Worm (Caenorhabditis elegans) whole organism, L4 larva: ENCODE data around the gene clec-217.

Experiments used
- F10B5.3 ChIP-seq: sonication (generic microtip); optimal IDR thresholded peaks from 2 replicates; lab custom pipeline; 2016; ENCODE audit warnings: mild to moderate bottlenecking, missing genetic modification characterization, missing compliant biosample characterization
- F26F4.8 ChIP-seq: fragments of 200-800 bp; sonication (Bioruptor generic); conservative IDR thresholded peaks from 2 replicates; pipeline ENCODE4 v1.3.6; 2022; ENCODE audit warnings: missing genetic modification characterization, missing compliant biosample characterization
- F49E8.2 ChIP-seq: sonication (generic microtip); optimal IDR thresholded peaks from 2 replicates; lab custom pipeline; 2016; ENCODE audit warnings: missing compliant biosample characterization, mild to moderate bottlenecking, missing genetic modification characterization, borderline replicate concordance
- R02D3.7 ChIP-seq: fragments of 150-350 bp; sonication (generic microtip); optimal IDR thresholded peaks from 3 replicates; lab custom pipeline; 2014; ENCODE audit warnings: missing biosample characterization, missing genetic modification characterization
- T20F7.1 ChIP-seq: fragments of 200-800 bp; sonication (Bioruptor generic); optimal IDR thresholded peaks from 2 replicates; lab custom pipeline; 2018; ENCODE audit warnings: mild to moderate bottlenecking, missing genetic modification characterization, missing compliant biosample characterization
- Y48G9A.11 ChIP-seq: fragments of 200-800 bp; sonication (Bioruptor generic); IDR thresholded peaks from 2 replicates; pipeline ENCODE4 v1.3.6; 2022; ENCODE audit warnings: missing genetic modification reagents, missing genetic modification characterization, missing compliant biosample characterization
- ZK337.2 ChIP-seq: fragments of 200-800 bp; sonication (Bioruptor generic); IDR thresholded peaks from 2 replicates; pipeline ENCODE4 v1.3.6; 2022; ENCODE audit warnings: missing genetic modification reagents, missing genetic modification characterization, missing compliant biosample characterization
- aha-1 ChIP-seq: fragments of 150-350 bp; peaks from one replicate; lab custom pipeline; 2014; ENCODE audit warnings: missing biosample characterization, missing genetic modification characterization
- ama-1 ChIP-seq: fragments of 150-350 bp; optimal IDR thresholded peaks from 2 replicates; lab custom pipeline; 2014; ENCODE audit warnings: inconsistent platforms, mixed read lengths
- ceh-28 ChIP-seq: fragments of 150-350 bp; optimal IDR thresholded peaks from 2 replicates; lab custom pipeline; 2014; ENCODE audit warnings: missing biosample characterization, missing genetic modification reagents, missing genetic modification characterization
- cey-2 ChIP-seq: sonication (generic microtip); optimal IDR thresholded peaks from 3 replicates; lab custom pipeline; 2017; ENCODE audit warnings: missing genetic modification characterization, mild to moderate bottlenecking, missing compliant biosample characterization, antibody characterized with exemption, borderline replicate concordance; ENCODE audit not compliant: insufficient read depth
- daf-16 ChIP-seq, 3 experiments: sonication (generic microtip); optimal IDR thresholded peaks; 2 replicates each; lab custom pipeline; 2016 to 2017; ENCODE audit warnings: missing genetic modification characterization in 3 of 3, missing genetic modification reagents in 3 of 3, mild to moderate bottlenecking in 2 of 3, missing compliant biosample characterization in 2 of 3, missing biosample characterization in 1 of 3, moderate library complexity in 1 of 3
- daf-19 ChIP-seq: fragments of 200-800 bp; sonication (Bioruptor generic); conservative IDR thresholded peaks from 2 replicates; pipeline ENCODE4 v1.3.6; 2022; ENCODE audit warnings: missing genetic modification characterization, missing compliant biosample characterization
- daf-8 ChIP-seq: fragments of 200-800 bp; sonication (Bioruptor generic); IDR thresholded peaks from 2 replicates; pipeline ENCODE4 v1.3.6; 2022; ENCODE audit warnings: missing genetic modification characterization, missing compliant biosample characterization
- duxl-1 ChIP-seq: sonication (generic microtip); optimal IDR thresholded peaks from 2 replicates; lab custom pipeline; 2016; ENCODE audit warnings: mild to moderate bottlenecking, missing genetic modification characterization, moderate library complexity, missing compliant biosample characterization; ENCODE audit not compliant: poor library complexity
- hlh-11 ChIP-seq: fragments of 200-800 bp; sonication (Bioruptor generic); optimal IDR thresholded peaks from 2 replicates; lab custom pipeline; 2018; ENCODE audit warnings: mild to moderate bottlenecking, missing genetic modification characterization, missing compliant biosample characterization
- hlh-30 ChIP-seq: sonication (generic microtip); optimal IDR thresholded peaks from 2 replicates; lab custom pipeline; 2017; ENCODE audit warnings: antibody characterized with exemption, mild to moderate bottlenecking, missing genetic modification characterization, missing compliant biosample characterization; ENCODE audit not compliant: insufficient read depth
- lin-13 ChIP-seq: fragments of 150-350 bp; optimal IDR thresholded peaks from 2 replicates; lab custom pipeline; 2014; ENCODE audit warnings: missing biosample characterization, missing genetic modification reagents, missing genetic modification characterization
- lir-3 ChIP-seq: sonication (generic microtip); optimal IDR thresholded peaks from 2 replicates; lab custom pipeline; 2016; ENCODE audit warnings: mild to moderate bottlenecking, missing genetic modification characterization, missing compliant biosample characterization
- mdt-29 ChIP-seq: fragments of 200-800 bp; sonication (Bioruptor generic); IDR thresholded peaks from 2 replicates; pipeline ENCODE4 v1.3.6; 2022; ENCODE audit warnings: missing genetic modification reagents, missing genetic modification characterization, missing compliant biosample characterization
- mep-1 ChIP-seq: fragments of 150-350 bp; sonication (generic microtip); optimal IDR thresholded peaks from 3 replicates; lab custom pipeline; 2014; ENCODE audit warnings: missing biosample characterization, missing genetic modification characterization
- nhr-237 ChIP-seq: sonication (generic microtip); optimal IDR thresholded peaks from 2 replicates; lab custom pipeline; 2017; ENCODE audit warnings: missing biosample characterization, missing genetic modification characterization
- nhr-28 ChIP-seq: fragments of 150-350 bp; optimal IDR thresholded peaks from 2 replicates; lab custom pipeline; 2014; ENCODE audit warnings: missing biosample characterization, missing genetic modification characterization
- nhr-41 ChIP-seq: fragments of 200-800 bp; sonication (Bioruptor generic); IDR thresholded peaks from 2 replicates; pipeline ENCODE4 v1.3.6; 2022; ENCODE audit warnings: missing genetic modification reagents, missing genetic modification characterization, missing compliant biosample characterization
- nhr-42 ChIP-seq: fragments of 200-800 bp; sonication (Bioruptor generic); IDR thresholded peaks from 2 replicates; pipeline ENCODE4 v1.3.6; 2022; ENCODE audit warnings: missing genetic modification characterization, missing compliant biosample characterization
- nhr-6 ChIP-seq: fragments of 150-350 bp; optimal IDR thresholded peaks from 2 replicates; lab custom pipeline; 2014; ENCODE audit warnings: missing biosample characterization, missing genetic modification characterization
- nhr-77 ChIP-seq: fragments of 150-350 bp; optimal IDR thresholded peaks from 2 replicates; lab custom pipeline; 2014; ENCODE audit warnings: missing biosample characterization, missing genetic modification characterization
- php-3 ChIP-seq: fragments of 200-800 bp; sonication (Bioruptor generic); IDR thresholded peaks from 2 replicates; pipeline ENCODE4 v1.3.6; 2022; ENCODE audit warnings: missing genetic modification reagents, missing genetic modification characterization, missing compliant biosample characterization
- pqm-1 ChIP-seq: sonication (generic microtip); optimal IDR thresholded peaks from 2 replicates; lab custom pipeline; 2017; ENCODE audit warnings: missing biosample characterization, missing genetic modification characterization
- rbr-2 ChIP-seq: sonication (generic microtip); optimal IDR thresholded peaks from 2 replicates; lab custom pipeline; 2016; ENCODE audit warnings: missing genotype, missing genetic modification characterization, missing compliant biosample characterization
- snpc-4 ChIP-seq: fragments of 150-350 bp; optimal IDR thresholded peaks from 2 replicates; lab custom pipeline; 2014; ENCODE audit warnings: missing biosample characterization, missing genetic modification characterization
- spr-3 ChIP-seq: fragments of 200-800 bp; sonication (Bioruptor generic); optimal IDR thresholded peaks from 2 replicates; lab custom pipeline; 2018; ENCODE audit warnings: mild to moderate bottlenecking, missing genetic modification characterization, missing compliant biosample characterization
- unc-130 ChIP-seq: sonication (generic microtip); optimal IDR thresholded peaks from 2 replicates; lab custom pipeline; 2016; ENCODE audit warnings: missing genetic modification reagents, missing genetic modification characterization, missing compliant biosample characterization
- unc-62 ChIP-seq, 3 experiments: fragments of 150-350 bp in 1 of 3; sonication (generic microtip); optimal IDR thresholded peaks in 2 of 3; peaks in 1 of 3; 1 replicate in 1 of 3; 2 replicates in 2 of 3; lab custom pipeline; 2014 to 2017; ENCODE audit warnings: missing biosample characterization in 3 of 3, missing genetic modification characterization in 3 of 3, missing genetic modification reagents in 3 of 3, missing genotype in 1 of 3
- zag-1 ChIP-seq: fragments of 150-350 bp; optimal IDR thresholded peaks from 2 replicates; lab custom pipeline; 2014; ENCODE audit warnings: missing biosample characterization, missing genetic modification characterization
- zfp-3 ChIP-seq: fragments of 200-800 bp; sonication (Bioruptor generic); conservative IDR thresholded peaks from 2 replicates; pipeline ENCODE4 v1.3.6; 2022; ENCODE audit warnings: missing genetic modification reagents, missing genetic modification characterization, missing compliant biosample characterization
- zip-11 ChIP-seq: fragments of 200-800 bp; sonication (Bioruptor generic); IDR thresholded peaks from 2 replicates; pipeline ENCODE4 v1.3.6; 2022; ENCODE audit warnings: missing genetic modification characterization, missing compliant biosample characterization
- ztf-11 ChIP-seq: fragments of 150-350 bp; optimal IDR thresholded peaks from 2 replicates; lab custom pipeline; 2014; ENCODE audit warnings: missing biosample characterization, missing genetic modification characterization
- ztf-7 ChIP-seq: fragments of 150-350 bp; optimal IDR thresholded peaks from 2 replicates; lab custom pipeline; 2014; ENCODE audit warnings: missing biosample characterization, missing genetic modification characterization

Gene clec-217

ce11 chrV:7971376-7971775, 12.7 kb upstream of the clec-217 start:
- TF ChIP-seq unc-62 (GFP tag; optimal IDR thresholded peaks at IDR 0.05 in 1 of 2; lab: Kevin White, UChicago) (peak in 1 of 2 experiments; percentile 86), unc-62 (tag; optimal IDR thresholded peaks at IDR 0.05; lab: Kevin White, UChicago) (no peak), spr-3 (GFP tag; lab: Kevin White, UChicago) (no peak), aha-1 (tag; lab: Kevin White, UChicago) (peak; percentile 94), unc-130 (GFP tag; lab: Kevin White, UChicago) (no peak), lin-13 (GFP tag; lab: Kevin White, UChicago) (no peak)

ce11 chrV:7970519-7970918, 11.9 kb upstream of the clec-217 start:
- TF ChIP-seq daf-19 (GFP tag; lab: Robert Waterston, UW) (no peak), lir-3 (tag; lab: Kevin White, UChicago) (no peak), nhr-41 (GFP tag; lab: Robert Waterston, UW) (no peak), F10B5.3 (tag; lab: Kevin White, UChicago) (no peak), php-3 (no peak), Y48G9A.11 (no peak), nhr-28 (no peak), ceh-28 (tag; lab: Kevin White, UChicago) (no peak)

ce11 chrV:7969107-7969506, 10.5 kb upstream of the clec-217 start, which contains the start of gene che-7:
Gene che-7 (minus strand): TSS chrV:7969207.
- no peak for TF ChIP-seq nhr-6 (tag; lab: Kevin White, UChicago)
- TF ChIP-seq hlh-11, result no peak
- TF ChIP-seq snpc-4, result no peak
- no peak for TF ChIP-seq daf-8 (GFP tag; lab: Robert Waterston, UW)
- no peak for TF ChIP-seq mdt-29 (GFP tag; lab: Robert Waterston, UW)
- no peak for TF ChIP-seq duxl-1
- TF ChIP-seq zfp-3 (GFP tag; lab: Robert Waterston, UW), result no peak
- no peak for TF ChIP-seq zip-11 (GFP tag; lab: Robert Waterston, UW)
- no peak for TF ChIP-seq F49E8.2
- TF ChIP-seq daf-19 (GFP tag; lab: Robert Waterston, UW), result no peak
- TF ChIP-seq nhr-237, result no peak
- TF ChIP-seq, all 104 proteins: peak for 0

ce11 chrV:7964429-7964828, 5.8 kb upstream of the clec-217 start:
- TF ChIP-seq unc-62 (GFP tag; optimal IDR thresholded peaks at IDR 0.05 in 1 of 2; lab: Kevin White, UChicago) (peak in 1 of 2 experiments; percentile 96), unc-62 (tag; optimal IDR thresholded peaks at IDR 0.05; lab: Kevin White, UChicago) (no peak), mep-1 (tag; lab: Kevin White, UChicago) (no peak)

ce11 chrV:7956218-7956617, 2.4 kb downstream of the clec-217 start, which contains the start of gene pals-34:
Gene pals-34 (minus strand): TSS chrV:7956497.
- TF ChIP-seq hlh-30 (tag; lab: Kevin White, UChicago) (no peak), zag-1 (tag; lab: Kevin White, UChicago) (no peak), F26F4.8 (GFP tag; lab: Robert Waterston, UW) (no peak), R02D3.7 (tag; lab: Kevin White, UChicago) (no peak), ZK337.2 (no peak), daf-16 (GFP tag; optimal IDR thresholded peaks at IDR 0.05; lab: Kevin White, UChicago) (no peak), daf-16 (tag; optimal IDR thresholded peaks at IDR 0.05; lab: Kevin White, UChicago) (peak; percentile 80), aha-1 (tag; lab: Kevin White, UChicago) (peak; percentile 24), T20F7.1 (GFP tag; lab: Kevin White, UChicago) (no peak), snpc-4 (no peak), pqm-1 (tag; lab: Kevin White, UChicago) (no peak), ztf-7 (tag; lab: Kevin White, UChicago) (no peak), nhr-77 (no peak), nhr-42 (no peak), cey-2 (tag; lab: Kevin White, UChicago) (no peak), ztf-11 (tag; lab: Kevin White, UChicago) (no peak), ama-1 (lab: Kevin White, UChicago) (no peak), rbr-2 (no peak), unc-62 (GFP tag; optimal IDR thresholded peaks at IDR 0.05 in 1 of 2; lab: Kevin White, UChicago) (no peak), unc-62 (tag; optimal IDR thresholded peaks at IDR 0.05; lab: Kevin White, UChicago) (no peak)
- TF ChIP-seq, all 104 proteins: peak for 2
